Worm (Caenorhabditis elegans) whole organism, young adult: ENCODE data around the gene fbxc-54.
A peak's percentile ranks its signal among the peaks of the same experiment; 100 is the strongest.

Experiments used
- B0035.1 ChIP-seq: sonication (generic microtip); optimal IDR thresholded peaks from 2 replicates; lab custom pipeline; 2016; ENCODE audit warnings: missing genetic modification characterization, mild to moderate bottlenecking, missing compliant biosample characterization, missing genotype, missing genetic modification reagents
- B0336.3 ChIP-seq: fragments of 200-800 bp; sonication (Bioruptor generic); IDR thresholded peaks from 2 replicates; pipeline ENCODE4 v1.3.6; 2022; ENCODE audit warnings: missing genetic modification characterization, missing compliant biosample characterization
- C06A6.2 ChIP-seq: fragments of 200-800 bp; sonication (Bioruptor generic); conservative IDR thresholded peaks from 2 replicates; pipeline ENCODE4 v1.3.6; 2022; ENCODE audit warnings: missing genetic modification characterization, missing compliant biosample characterization
- D2030.7 ChIP-seq: fragments of 200-800 bp; sonication (Bioruptor generic); IDR thresholded peaks from 2 replicates; pipeline ENCODE4 v1.3.6; 2022; ENCODE audit warnings: missing genetic modification reagents, missing genetic modification characterization, missing compliant biosample characterization
- F22D6.2 ChIP-seq: sonication (generic microtip); optimal IDR thresholded peaks from 2 replicates; lab custom pipeline; 2016; ENCODE audit warnings: mild to moderate bottlenecking, missing genetic modification characterization, missing compliant biosample characterization
- F39B2.1 ChIP-seq: fragments of 200-800 bp; sonication (Bioruptor generic); IDR thresholded peaks from 2 replicates; pipeline ENCODE4 v1.3.6; 2022; ENCODE audit warnings: missing genetic modification reagents, missing genetic modification characterization, missing compliant biosample characterization
- F52B5.7 ChIP-seq: sonication (generic microtip); optimal IDR thresholded peaks from 2 replicates; lab custom pipeline; 2016; ENCODE audit warnings: mild to moderate bottlenecking, missing genetic modification characterization, missing compliant biosample characterization
- K11D2.4 ChIP-seq: fragments of 200-800 bp; sonication (Bioruptor generic); IDR thresholded peaks from 2 replicates; pipeline ENCODE4 v1.3.6; 2022; ENCODE audit warnings: missing genetic modification reagents, missing genetic modification characterization, missing compliant biosample characterization
- K12H6.12 ChIP-seq: fragments of 200-800 bp; sonication (Bioruptor generic); optimal IDR thresholded peaks from 2 replicates; lab custom pipeline; 2018; ENCODE audit warnings: mild to moderate bottlenecking, missing genetic modification characterization, missing compliant biosample characterization
- T07F8.4 ChIP-seq: sonication (generic microtip); optimal IDR thresholded peaks from 2 replicates; lab custom pipeline; 2016; ENCODE audit warnings: mild to moderate bottlenecking, missing genetic modification characterization, moderate library complexity, missing compliant biosample characterization
- T26A5.8 ChIP-seq: sonication (generic microtip); optimal IDR thresholded peaks from 2 replicates; lab custom pipeline; 2016; ENCODE audit warnings: missing genetic modification characterization, missing compliant biosample characterization
- Y56A3A.18 ChIP-seq: fragments of 200-800 bp; sonication (Bioruptor generic); IDR thresholded peaks from 2 replicates; pipeline ENCODE4 v1.3.6; 2022; ENCODE audit warnings: missing genetic modification reagents, missing genetic modification characterization, missing compliant biosample characterization
- Y79H2A.3 ChIP-seq: fragments of 200-800 bp; sonication (Bioruptor generic); conservative IDR thresholded peaks from 2 replicates; pipeline ENCODE4 v1.3.6; 2022; ENCODE audit warnings: missing genetic modification reagents, missing genetic modification characterization, missing compliant biosample characterization
- akir-1 ChIP-seq: fragments of 200-800 bp; sonication (Bioruptor generic); optimal IDR thresholded peaks from 2 replicates; lab custom pipeline; 2018; ENCODE audit warnings: mild to moderate bottlenecking, missing genetic modification characterization, moderate library complexity, missing compliant biosample characterization
- atf-7 ChIP-seq: sonication (generic microtip); optimal IDR thresholded peaks from 2 replicates; lab custom pipeline; 2017; ENCODE audit warnings: mild to moderate bottlenecking, missing genetic modification characterization, missing compliant biosample characterization
- attf-5 ChIP-seq: fragments of 200-800 bp; sonication (Bioruptor generic); optimal IDR thresholded peaks from 2 replicates; lab custom pipeline; 2018; ENCODE audit warnings: mild to moderate bottlenecking, missing genetic modification characterization, missing compliant biosample characterization
- bed-1 ChIP-seq: fragments of 200-800 bp; sonication (Bioruptor generic); IDR thresholded peaks from 2 replicates; pipeline ENCODE4 v1.3.6; 2022; ENCODE audit warnings: missing genetic modification reagents, missing genetic modification characterization, missing compliant biosample characterization
- bed-2 ChIP-seq: fragments of 200-800 bp; sonication (Bioruptor generic); IDR thresholded peaks from 2 replicates; pipeline ENCODE4 v1.3.6; 2022; ENCODE audit warnings: missing genetic modification reagents, missing genetic modification characterization, missing compliant biosample characterization
- ccch-3 ChIP-seq: fragments of 200-800 bp; sonication (Bioruptor generic); optimal IDR thresholded peaks from 2 replicates; lab custom pipeline; 2018; ENCODE audit warnings: mild to moderate bottlenecking, missing genetic modification characterization, missing compliant biosample characterization
- cebp-1 ChIP-seq, 2 experiments: fragments of 200-800 bp in 1 of 2; sonication (Bioruptor generic) in 1 of 2; sonication (generic microtip) in 1 of 2; IDR thresholded peaks in 1 of 2; optimal IDR thresholded peaks in 1 of 2; 2 replicates each; pipeline versions ENCODE4 v1.3.6 to Lab custom; 2017 to 2022; ENCODE audit warnings: missing compliant biosample characterization in 2 of 2, missing genetic modification characterization in 2 of 2, mild to moderate bottlenecking in 1 of 2, missing genetic modification reagents in 1 of 2, moderate library complexity in 1 of 2
- ceh-58 ChIP-seq: fragments of 200-800 bp; sonication (Bioruptor generic); IDR thresholded peaks from 2 replicates; pipeline ENCODE4 v1.3.6; 2022; ENCODE audit warnings: missing genetic modification characterization, missing compliant biosample characterization
- ceh-79 ChIP-seq: sonication (generic microtip); optimal IDR thresholded peaks from 2 replicates; lab custom pipeline; 2017; ENCODE audit warnings: mild to moderate bottlenecking, missing genetic modification characterization, missing compliant biosample characterization
- dox-1 ChIP-seq: fragments of 200-800 bp; sonication (Bioruptor generic); IDR thresholded peaks from 2 replicates; pipeline ENCODE4 v1.3.6; 2022; ENCODE audit warnings: missing genetic modification reagents, missing genetic modification characterization, missing compliant biosample characterization
- egrh-3 ChIP-seq: fragments of 200-800 bp; sonication (Bioruptor generic); IDR thresholded peaks from 2 replicates; pipeline ENCODE4 v1.3.6; 2022; ENCODE audit warnings: missing genetic modification reagents, missing genetic modification characterization, missing compliant biosample characterization
- fkh-3 ChIP-seq: sonication (generic microtip); optimal IDR thresholded peaks from 2 replicates; lab custom pipeline; 2016; ENCODE audit warnings: mild to moderate bottlenecking, missing genetic modification characterization, missing compliant biosample characterization
- him-1 ChIP-seq: sonication (generic microtip); optimal IDR thresholded peaks from 2 replicates; lab custom pipeline; 2016; ENCODE audit warnings: missing genotype, missing genetic modification reagents, missing genetic modification characterization, missing compliant biosample characterization
- lin-26 ChIP-seq: fragments of 200-800 bp; sonication (Bioruptor generic); IDR thresholded peaks from 2 replicates; pipeline ENCODE4 v1.3.6; 2022; ENCODE audit warnings: missing genetic modification reagents, missing genetic modification characterization, missing compliant biosample characterization
- lin-35 ChIP-seq, 3 experiments: fragments of 150-350 bp in 2 of 3; sonication (generic microtip) in 1 of 3; optimal IDR thresholded peaks; 2 replicates each; lab custom pipeline; 2014 to 2018; ENCODE audit warnings: missing biosample characterization in 3 of 3, missing genetic modification characterization in 3 of 3, missing genetic modification reagents in 3 of 3
- madf-10 ChIP-seq: sonication (generic microtip); optimal IDR thresholded peaks from 2 replicates; lab custom pipeline; 2016; ENCODE audit warnings: mild to moderate bottlenecking, missing genetic modification characterization, missing compliant biosample characterization
- madf-3 ChIP-seq: fragments of 200-800 bp; sonication (Bioruptor generic); IDR thresholded peaks from 2 replicates; pipeline ENCODE4 v1.3.6; 2022; ENCODE audit warnings: missing genetic modification reagents, missing genetic modification characterization, missing compliant biosample characterization
- madf-6 ChIP-seq: fragments of 200-800 bp; sonication (Bioruptor generic); IDR thresholded peaks from 2 replicates; pipeline ENCODE4 v1.3.6; 2022; ENCODE audit warnings: missing genetic modification reagents, missing genetic modification characterization, missing compliant biosample characterization
- madf-8 ChIP-seq: fragments of 200-800 bp; sonication (Bioruptor generic); conservative IDR thresholded peaks from 2 replicates; pipeline ENCODE4 v1.3.6; 2022; ENCODE audit warnings: missing genetic modification reagents, missing genetic modification characterization, missing compliant biosample characterization
- mel-28 ChIP-seq: sonication (generic microtip); optimal IDR thresholded peaks from 2 replicates; lab custom pipeline; 2016; ENCODE audit warnings: borderline replicate concordance, mild to moderate bottlenecking, missing genetic modification characterization, missing compliant biosample characterization
- nfya-1 ChIP-seq: sonication (generic microtip); optimal IDR thresholded peaks from 2 replicates; lab custom pipeline; 2017; ENCODE audit warnings: antibody characterized with exemption, missing compliant biosample characterization, missing genetic modification characterization, borderline replicate concordance; ENCODE audit not compliant: insufficient read depth
- nfya-2 ChIP-seq: fragments of 200-800 bp; sonication (Bioruptor generic); IDR thresholded peaks from 2 replicates; pipeline ENCODE4 v1.3.6; 2022; ENCODE audit warnings: missing genetic modification reagents, missing genetic modification characterization, missing compliant biosample characterization
- nfyb-1 ChIP-seq: fragments of 200-800 bp; sonication (Bioruptor generic); IDR thresholded peaks from 2 replicates; pipeline ENCODE4 v1.3.6; 2022; ENCODE audit warnings: missing genetic modification reagents, missing genetic modification characterization, missing compliant biosample characterization
- nhr-120 ChIP-seq: fragments of 200-800 bp; sonication (Bioruptor generic); IDR thresholded peaks from 2 replicates; pipeline ENCODE4 v1.3.6; 2022; ENCODE audit warnings: missing genetic modification characterization, missing compliant biosample characterization
- nhr-27 ChIP-seq: fragments of 200-800 bp; sonication (Bioruptor generic); optimal IDR thresholded peaks from 2 replicates; lab custom pipeline; 2018; ENCODE audit warnings: mild to moderate bottlenecking, missing genetic modification characterization, moderate library complexity, missing compliant biosample characterization
- nhr-80 ChIP-seq: sonication (generic microtip); optimal IDR thresholded peaks from 2 replicates; lab custom pipeline; 2016; ENCODE audit warnings: missing genetic modification characterization, missing compliant biosample characterization
- nhr-90 ChIP-seq: sonication (generic microtip); optimal IDR thresholded peaks from 2 replicates; lab custom pipeline; 2016; ENCODE audit warnings: missing genotype, mild to moderate bottlenecking, missing genetic modification characterization, missing compliant biosample characterization
- pbrm-1 ChIP-seq: fragments of 200-800 bp; sonication (Bioruptor generic); IDR thresholded peaks from 2 replicates; pipeline ENCODE4 v1.3.6; 2022; ENCODE audit warnings: missing genetic modification reagents, missing genetic modification characterization, missing compliant biosample characterization
- pha-4 ChIP-seq: fragments of 150-350 bp; sonication (generic microtip); optimal IDR thresholded peaks from 2 replicates; lab custom pipeline; 2014; ENCODE audit warnings: missing biosample characterization, missing genetic modification reagents, missing genetic modification characterization
- rcor-1 ChIP-seq: fragments of 200-800 bp; sonication (Bioruptor generic); IDR thresholded peaks from 2 replicates; pipeline ENCODE4 v1.3.6; 2022; ENCODE audit warnings: missing genetic modification reagents, missing genetic modification characterization, missing compliant biosample characterization
- repo-1 ChIP-seq: sonication (generic microtip); optimal IDR thresholded peaks from 2 replicates; lab custom pipeline; 2017; ENCODE audit warnings: mild to moderate bottlenecking, missing genetic modification characterization, missing compliant biosample characterization
- sdz-38 ChIP-seq: sonication (generic microtip); optimal IDR thresholded peaks from 2 replicates; lab custom pipeline; 2016; ENCODE audit warnings: missing genotype, missing genetic modification characterization, missing compliant biosample characterization
- snpc-1.3 ChIP-seq: sonication (generic microtip); optimal IDR thresholded peaks from 2 replicates; lab custom pipeline; 2017; ENCODE audit warnings: missing genetic modification characterization, mild to moderate bottlenecking, missing compliant biosample characterization, antibody characterized with exemption, moderate library complexity, missing genotype, missing genetic modification reagents; ENCODE audit not compliant: insufficient read depth
- snpc-3.4 ChIP-seq: sonication (generic microtip); optimal IDR thresholded peaks from 2 replicates; lab custom pipeline; 2017; ENCODE audit warnings: missing genetic modification characterization, mild to moderate bottlenecking, missing compliant biosample characterization, antibody characterized with exemption, moderate library complexity, missing genotype, missing genetic modification reagents
- unc-62 ChIP-seq: fragments of 150-350 bp; optimal IDR thresholded peaks from 2 replicates; lab custom pipeline; 2014; ENCODE audit warnings: missing biosample characterization, missing genetic modification reagents, missing genetic modification characterization
- ztf-22 ChIP-seq: fragments of 200-800 bp; sonication (Bioruptor generic); optimal IDR thresholded peaks from 2 replicates; lab custom pipeline; 2018; ENCODE audit warnings: mild to moderate bottlenecking, missing genetic modification characterization, moderate library complexity, missing compliant biosample characterization

Gene fbxc-54

ce11 chrII:43640-44039 is 12.1 kb downstream of the fbxc-54 start, which contains the start of gene nfyc-1:
nfyc-1 (plus strand) TSS chrII:43907.
- TF ChIP-seq bed-1 (GFP tag; lab: Robert Waterston, UW) (no peak), rcor-1 (GFP tag; lab: Robert Waterston, UW) (peak; percentile 41; the same call in 1 of the 2 replicates), snpc-1.3 (tag; lab: Kevin White, UChicago) (no peak), F22D6.2 (tag; lab: Kevin White, UChicago) (no peak), ceh-58 (GFP tag; lab: Robert Waterston, UW) (no peak), T26A5.8 (tag; lab: Kevin White, UChicago) (no peak), F52B5.7 (tag; lab: Kevin White, UChicago) (no peak), nhr-80 (tag; lab: Kevin White, UChicago) (no peak), pbrm-1 (GFP tag; lab: Robert Waterston, UW) (no peak), nfya-2 (GFP tag; lab: Robert Waterston, UW) (no peak), nfyb-1 (GFP tag; lab: Robert Waterston, UW) (no peak), attf-5 (GFP tag; lab: Kevin White, UChicago) (no peak), ccch-3 (GFP tag; lab: Kevin White, UChicago) (no peak), atf-7 (tag; lab: Kevin White, UChicago) (no peak), madf-10 (no peak), madf-8 (GFP tag; lab: Robert Waterston, UW) (no peak), nhr-27 (tag; lab: Kevin White, UChicago) (no peak), madf-6 (GFP tag; lab: Robert Waterston, UW) (peak; percentile 44; the same call in 1 of the 2 replicates), K11D2.4 (GFP tag; lab: Robert Waterston, UW) (no peak), bed-2 (GFP tag; lab: Robert Waterston, UW) (no peak), mel-28 (tag; lab: Kevin White, UChicago) (no peak), D2030.7 (GFP tag; lab: Robert Waterston, UW) (peak; percentile 66), lin-26 (GFP tag; lab: Robert Waterston, UW) (no peak), nhr-120 (GFP tag; lab: Robert Waterston, UW) (no peak), snpc-3.4 (no peak), F39B2.1 (GFP tag; lab: Robert Waterston, UW) (no peak), unc-62 (GFP tag; lab: Kevin White, UChicago) (no peak), madf-3 (GFP tag; lab: Robert Waterston, UW) (no peak), lin-35 (GFP tag; optimal IDR thresholded peaks at IDR 0.05; lab: Kevin White, UChicago) (peak in 1 of 3 experiments; percentile 57), Y79H2A.3 (no peak), akir-1 (GFP tag; lab: Kevin White, UChicago) (no peak), ceh-79 (no peak), nhr-90 (tag; lab: Kevin White, UChicago) (no peak), C06A6.2 (GFP tag; lab: Robert Waterston, UW) (no peak), Y56A3A.18 (no peak), fkh-3 (no peak), K12H6.12 (no peak), B0035.1 (tag; lab: Kevin White, UChicago) (no peak), sdz-38 (no peak), dox-1 (GFP tag; lab: Robert Waterston, UW) (peak; percentile 41; the same call in 1 of the 2 replicates), him-1 (tag; lab: Kevin White, UChicago) (no peak), egrh-3 (GFP tag; lab: Robert Waterston, UW) (no peak), pha-4 (tag; lab: Kevin White, UChicago) (no peak), nfya-1 (tag; lab: Kevin White, UChicago) (no peak), cebp-1 (GFP tag; IDR thresholded peaks at IDR 0.05; lab: Robert Waterston, UW) (no peak), cebp-1 (tag; optimal IDR thresholded peaks at IDR 0.05; lab: Kevin White, UChicago) (peak; percentile 10), ztf-22 (GFP tag; lab: Kevin White, UChicago) (no peak), T07F8.4 (tag; lab: Kevin White, UChicago) (no peak), repo-1 (tag; lab: Kevin White, UChicago) (no peak), B0336.3 (GFP tag; lab: Robert Waterston, UW) (no peak)
